Fruit fly (Drosophila melanogaster) whole organism, adult: ENCODE measurements around the gene CG14130.

ENCODE experiments used
- Crg-1 ChIP-seq: fragments of 200-800 bp; sonication (Bioruptor generic); optimal IDR thresholded peaks from 2 replicates; lab custom pipeline; 2016; ENCODE audit warnings: missing biosample characterization, missing genetic modification characterization
- ovo ChIP-seq: fragments of 200-800 bp; sonication (Bioruptor generic); optimal IDR thresholded peaks from 2 replicates; lab custom pipeline; 2016; ENCODE audit warnings: missing biosample characterization, missing genetic modification characterization

DNA sequence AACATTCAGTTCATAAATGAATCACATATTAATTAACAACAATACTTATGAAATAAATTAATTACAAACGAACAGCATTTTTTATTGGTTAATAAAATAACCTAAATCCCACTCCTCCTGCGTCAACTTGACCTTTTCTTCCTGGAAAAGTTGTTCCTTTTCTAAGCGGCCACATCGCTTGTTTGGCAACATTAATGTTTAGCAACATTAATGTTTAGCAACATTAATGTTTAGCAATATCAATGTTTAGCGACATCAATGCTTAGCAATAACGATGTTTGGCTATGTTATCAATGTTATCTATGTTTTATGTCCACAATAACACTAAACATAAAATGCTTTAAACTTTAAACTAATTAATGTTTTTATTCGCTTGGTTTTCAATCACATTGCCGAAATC lies 1.4 kb downstream of the CG14130 start:
- TF ChIP-seq Crg-1 (GFP tag; lab: Kevin White, UChicago), result no peak
- no peak for TF ChIP-seq ovo (GFP tag; lab: Kevin White, UChicago)
